Fruit fly (Drosophila melanogaster) whole organism, embryonic: ENCODE measurements around the gene Utx.

ENCODE experiments used
- Ada2b ChIP-seq: fragments of 200-800 bp; sonication (Bioruptor generic); IDR thresholded peaks from 2 replicates; pipeline ENCODE4 v1.3.6; 2022; ENCODE audit warnings: missing biosample characterization, missing genetic modification characterization
- Bteb2 ChIP-seq: fragments of 200-800 bp; sonication (Bioruptor generic); optimal IDR thresholded peaks from 2 replicates; lab custom pipeline; 2016; ENCODE audit warnings: missing biosample characterization, missing genetic modification characterization
- CG10274 ChIP-seq: fragments of 200-800 bp; sonication (Bioruptor generic); optimal IDR thresholded peaks from 3 replicates; lab custom pipeline; 2017; ENCODE audit warnings: missing biosample characterization, mild to moderate bottlenecking, missing genetic modification characterization
- CG10321 ChIP-seq: fragments of 200-800 bp; sonication (Bioruptor generic); IDR thresholded peaks from 2 replicates; pipeline ENCODE4 v1.3.6; 2022; ENCODE audit warnings: missing biosample characterization, missing genetic modification characterization
- CG11247 ChIP-seq: fragments of 200-800 bp; sonication (Bioruptor generic); IDR thresholded peaks from 2 replicates; pipeline ENCODE4 v1.3.6; 2022; ENCODE audit warnings: missing biosample characterization, missing genetic modification characterization
- CG12942 ChIP-seq: fragments of 200-800 bp; sonication (Bioruptor generic); optimal IDR thresholded peaks from 3 replicates; lab custom pipeline; 2016; ENCODE audit warnings: missing biosample characterization, missing genetic modification characterization
- CG13624 ChIP-seq: fragments of 200-800 bp; sonication (Bioruptor generic); optimal IDR thresholded peaks from 2 replicates; lab custom pipeline; 2016; ENCODE audit warnings: missing biosample characterization, missing genetic modification characterization
- CG14667 ChIP-seq: fragments of 200-800 bp; sonication (Bioruptor generic); IDR thresholded peaks from 2 replicates; pipeline ENCODE4 v1.3.6; 2022; ENCODE audit warnings: missing biosample characterization, missing genetic modification characterization
- CG15011 ChIP-seq: fragments of 200-800 bp; sonication (Bioruptor generic); optimal IDR thresholded peaks from 3 replicates; lab custom pipeline; 2018; ENCODE audit warnings: missing biosample characterization, mild to moderate bottlenecking, missing genetic modification characterization
- CG15601 ChIP-seq: fragments of 200-800 bp; sonication (Bioruptor generic); optimal IDR thresholded peaks from 3 replicates; lab custom pipeline; 2019; ENCODE audit warnings: missing biosample characterization, mild to moderate bottlenecking, missing genetic modification characterization, moderate library complexity
- CG15696 ChIP-seq: fragments of 200-800 bp; sonication (Bioruptor generic); optimal IDR thresholded peaks from 2 replicates; lab custom pipeline; 2019; ENCODE audit warnings: missing biosample characterization, mild to moderate bottlenecking, missing genetic modification characterization, moderate library complexity
- CG16813 ChIP-seq: fragments of 200-800 bp; sonication (Bioruptor generic); IDR thresholded peaks from 3 replicates; pipeline ENCODE4 v1.3.6; 2022; ENCODE audit warnings: missing biosample characterization, missing genetic modification characterization; ENCODE audit not compliant: partially characterized antibody
- CG16815 ChIP-seq: fragments of 200-800 bp; sonication (Bioruptor generic); optimal IDR thresholded peaks from 3 replicates; lab custom pipeline; 2017; ENCODE audit warnings: missing biosample characterization, mild to moderate bottlenecking, missing genetic modification characterization
- CG1832 ChIP-seq: fragments of 200-800 bp; sonication (Bioruptor generic); optimal IDR thresholded peaks from 2 replicates; lab custom pipeline; 2017; ENCODE audit warnings: missing biosample characterization, mild to moderate bottlenecking, missing genetic modification characterization, inconsistent platforms
- CG18476 ChIP-seq: fragments of 200-800 bp; sonication (Bioruptor generic); optimal IDR thresholded peaks from 2 replicates; lab custom pipeline; 2016; ENCODE audit warnings: missing biosample characterization, mild to moderate bottlenecking, missing genetic modification characterization
- CG2116 ChIP-seq: fragments of 200-800 bp; sonication (Bioruptor generic); optimal IDR thresholded peaks from 3 replicates; lab custom pipeline; 2018; ENCODE audit warnings: missing biosample characterization, mild to moderate bottlenecking, missing genetic modification characterization
- CG2199 ChIP-seq: fragments of 200-800 bp; sonication (Bioruptor generic); IDR thresholded peaks from 3 replicates; pipeline ENCODE4 v1.3.6; 2022; ENCODE audit warnings: missing biosample characterization, missing genetic modification characterization
- CG2202 ChIP-seq: fragments of 200-800 bp; sonication (Bioruptor generic); optimal IDR thresholded peaks from 2 replicates; lab custom pipeline; 2018; ENCODE audit warnings: missing biosample characterization, mild to moderate bottlenecking, missing genetic modification characterization
- CG30403 ChIP-seq: fragments of 200-800 bp; sonication (Bioruptor generic); optimal IDR thresholded peaks from 3 replicates; lab custom pipeline; 2016; ENCODE audit warnings: missing biosample characterization, missing genetic modification characterization
- CG31441 ChIP-seq: fragments of 200-800 bp; sonication (Bioruptor generic); IDR thresholded peaks from 2 replicates; pipeline ENCODE4 v1.3.6; 2022; ENCODE audit warnings: missing biosample characterization, missing genetic modification characterization
- CG33213 ChIP-seq: fragments of 200-800 bp; sonication (Bioruptor generic); optimal IDR thresholded peaks from 3 replicates; lab custom pipeline; 2016; ENCODE audit warnings: missing biosample characterization, missing genetic modification characterization
- CG3407 ChIP-seq: fragments of 200-800 bp; sonication (Bioruptor generic); optimal IDR thresholded peaks from 2 replicates; lab custom pipeline; 2018; ENCODE audit warnings: missing biosample characterization, mild to moderate bottlenecking, missing genetic modification characterization
- CG5180 ChIP-seq: fragments of 200-800 bp; sonication (Bioruptor generic); optimal IDR thresholded peaks from 3 replicates; lab custom pipeline; 2017; ENCODE audit warnings: missing biosample characterization, missing genetic modification characterization, mild to moderate bottlenecking, moderate library complexity, missing genetic modification reagents
- CG6689 ChIP-seq: fragments of 200-800 bp; sonication (Bioruptor generic); IDR thresholded peaks from 2 replicates; pipeline ENCODE4 v1.3.6; 2022; ENCODE audit warnings: missing biosample characterization, missing genetic modification characterization
- CG6791 ChIP-seq: fragments of 200-800 bp; sonication (Bioruptor generic); IDR thresholded peaks from 3 replicates; pipeline ENCODE4 v1.3.6; 2022; ENCODE audit warnings: missing biosample characterization, missing genetic modification characterization; ENCODE audit not compliant: partially characterized antibody
- Dfd ChIP-seq, 2 experiments: fragments of >200 bp; optimal IDR thresholded peaks; 2 replicates each; lab custom pipeline; 2017; ENCODE audit warnings: missing biosample characterization in 2 of 2, missing genetic modification characterization in 2 of 2
- GATAe ChIP-seq: fragments of 200-800 bp; sonication (Bioruptor generic); conservative IDR thresholded peaks from 2 replicates; pipeline ENCODE4 v1.3.6; 2022; ENCODE audit warnings: missing biosample characterization, missing genetic modification characterization
- HLH54F ChIP-seq: fragments of 200-800 bp; sonication (Bioruptor generic); optimal IDR thresholded peaks from 3 replicates; lab custom pipeline; 2016; ENCODE audit warnings: missing biosample characterization, missing genetic modification characterization
- Hand ChIP-seq: fragments of 200-800 bp; sonication (Bioruptor generic); optimal IDR thresholded peaks from 2 replicates; lab custom pipeline; 2017; ENCODE audit warnings: mild to moderate bottlenecking, missing biosample characterization, missing genetic modification reagents, missing genetic modification characterization
- Lim3 ChIP-seq: fragments of 200-800 bp; sonication (Bioruptor generic); IDR thresholded peaks from 2 replicates; pipeline ENCODE4 v1.3.6; 2022; ENCODE audit warnings: missing biosample characterization, missing genetic modification characterization
- Lpt ChIP-seq: fragments of >200 bp; optimal IDR thresholded peaks from 2 replicates; lab custom pipeline; 2018; ENCODE audit warnings: missing biosample characterization, missing genetic modification characterization
- Nf-YB ChIP-seq: fragments of 200-800 bp; sonication (Bioruptor generic); optimal IDR thresholded peaks from 3 replicates; lab custom pipeline; 2019; ENCODE audit warnings: missing biosample characterization, mild to moderate bottlenecking, missing genetic modification characterization, moderate library complexity
- Ptx1 ChIP-seq: fragments of 200-800 bp; sonication (Bioruptor generic); IDR thresholded peaks from 2 replicates; pipeline ENCODE4 v1.3.6; 2022; ENCODE audit warnings: missing biosample characterization, missing genetic modification characterization
- Spps ChIP-seq: fragments of 200-800 bp; sonication (Bioruptor generic); optimal IDR thresholded peaks from 2 replicates; lab custom pipeline; 2018; ENCODE audit warnings: missing biosample characterization, mild to moderate bottlenecking, missing genetic modification characterization
- Sry-β ChIP-seq: fragments of 200-800 bp; sonication (Bioruptor generic); optimal IDR thresholded peaks from 2 replicates; lab custom pipeline; 2018; ENCODE audit warnings: missing biosample characterization, mild to moderate bottlenecking, missing genetic modification characterization, moderate library complexity
- Ssrp ChIP-seq: fragments of 200-800 bp; sonication (Bioruptor generic); optimal IDR thresholded peaks from 2 replicates; lab custom pipeline; 2018; ENCODE audit warnings: missing biosample characterization, mild to moderate bottlenecking, missing genetic modification characterization, moderate library complexity
- corto ChIP-seq: fragments of 200-800 bp; sonication (Bioruptor generic); optimal IDR thresholded peaks from 2 replicates; lab custom pipeline; 2016; ENCODE audit warnings: missing biosample characterization, mild to moderate bottlenecking, missing genetic modification characterization, moderate library complexity
- da ChIP-seq: fragments of 200-800 bp; sonication (Bioruptor generic); optimal IDR thresholded peaks from 2 replicates; lab custom pipeline; 2016; ENCODE audit warnings: missing biosample characterization, missing genetic modification characterization
- dati ChIP-seq: fragments of 200-800 bp; sonication (Bioruptor generic); IDR thresholded peaks from 2 replicates; pipeline ENCODE4 v1.3.6; 2022; ENCODE audit warnings: missing biosample characterization, missing genetic modification characterization
- disco-r ChIP-seq: fragments of 200-800 bp; sonication (Bioruptor generic); optimal IDR thresholded peaks from 2 replicates; lab custom pipeline; 2016; ENCODE audit warnings: missing biosample characterization, missing genetic modification characterization
- en ChIP-seq: fragments of 200-800 bp; sonication (Bioruptor generic); optimal IDR thresholded peaks from 2 replicates; lab custom pipeline; 2016; ENCODE audit warnings: missing biosample characterization, missing genetic modification characterization
- ham ChIP-seq: fragments of 200-800 bp; sonication (Bioruptor generic); IDR thresholded peaks from 2 replicates; pipeline ENCODE4 v1.3.6; 2022; ENCODE audit warnings: missing biosample characterization, missing genetic modification characterization
- hkb ChIP-seq, 2 experiments: fragments of 200-800 bp in 1 of 2; fragments of >200 bp in 1 of 2; sonication (Bioruptor generic) in 1 of 2; IDR thresholded peaks in 1 of 2; optimal IDR thresholded peaks in 1 of 2; 2 replicates each; pipeline versions ENCODE4 v1.3.6 to Lab custom; 2017 to 2022; ENCODE audit warnings: missing biosample characterization in 1 of 2, missing genetic modification characterization in 1 of 2
- jigr1 ChIP-seq: fragments of 200-800 bp; sonication (Bioruptor generic); IDR thresholded peaks from 3 replicates; pipeline ENCODE4 v1.3.6; 2022; ENCODE audit warnings: missing biosample characterization, missing genetic modification characterization
- jing ChIP-seq: fragments of 200-800 bp; sonication (Bioruptor generic); optimal IDR thresholded peaks from 2 replicates; lab custom pipeline; 2018; ENCODE audit warnings: missing biosample characterization, mild to moderate bottlenecking, missing genetic modification characterization
- lbe ChIP-seq: fragments of 200-800 bp; sonication (Bioruptor generic); optimal IDR thresholded peaks from 2 replicates; lab custom pipeline; 2016; ENCODE audit warnings: missing biosample characterization, mild to moderate bottlenecking, missing genetic modification characterization
- lilli ChIP-seq: fragments of 200-800 bp; sonication (Bioruptor generic); optimal IDR thresholded peaks from 3 replicates; lab custom pipeline; 2016; ENCODE audit warnings: missing biosample characterization, missing genetic modification characterization
- pho ChIP-seq: fragments of 200-800 bp; sonication (Bioruptor generic); optimal IDR thresholded peaks from 2 replicates; lab custom pipeline; 2016; ENCODE audit warnings: missing biosample characterization, missing genetic modification characterization
- scrt ChIP-seq: fragments of 200-800 bp; sonication (Bioruptor generic); optimal IDR thresholded peaks from 2 replicates; lab custom pipeline; 2018; ENCODE audit warnings: missing biosample characterization, mild to moderate bottlenecking, missing genetic modification characterization, moderate library complexity
- tgo ChIP-seq: fragments of 200-800 bp; sonication (Bioruptor generic); IDR thresholded peaks from 3 replicates; pipeline ENCODE4 v1.3.6; 2022; ENCODE audit warnings: missing biosample characterization, missing genetic modification characterization
- zen2 ChIP-seq: fragments of 200-800 bp; sonication (Bioruptor generic); IDR thresholded peaks from 3 replicates; pipeline ENCODE4 v1.3.6; 2022; ENCODE audit warnings: missing biosample characterization, missing genetic modification characterization; ENCODE audit not compliant: partially characterized antibody

Gene Utx

dm6 chr2L:10321036-10321583 is 42.5 kb upstream of the Utx start (continued):
- TF ChIP-seq CG6791 (GFP tag; lab: Robert Waterston, UW) (no peak), corto (no peak), CG3407 (GFP tag; lab: Kevin White, UChicago) (no peak), CG6689 (GFP tag; lab: Robert Waterston, UW) (no peak), Bteb2 (GFP tag; lab: Kevin White, UChicago) (no peak), CG10274 (GFP tag; lab: Kevin White, UChicago) (no peak), lbe (GFP tag; lab: Kevin White, UChicago) (no peak), CG16813 (GFP tag; lab: Robert Waterston, UW) (no peak), HLH54F (GFP tag; lab: Kevin White, UChicago) (no peak), jing (GFP tag; lab: Kevin White, UChicago) (no peak), CG18476 (GFP tag; lab: Kevin White, UChicago) (no peak), Dfd (GFP tag; optimal IDR thresholded peaks at IDR 0.05; lab: Kevin White, UChicago) (no peak), CG2202 (tag; lab: Kevin White, UChicago) (no peak), GATAe (no peak), ham (GFP tag; lab: Robert Waterston, UW) (no peak), en (peak; percentile 15), tgo (GFP tag; lab: Robert Waterston, UW) (no peak), Ada2b (no peak), scrt (GFP tag; lab: Kevin White, UChicago) (no peak), CG15696 (tag; lab: Kevin White, UChicago) (peak; percentile 25), Nf-YB (no peak), CG31441 (no peak), Hand (no peak), CG2199 (GFP tag; lab: Robert Waterston, UW) (no peak), CG2116 (no peak), disco-r (GFP tag; lab: Kevin White, UChicago) (peak; percentile 31), CG15601 (tag; lab: Kevin White, UChicago) (no peak), CG15011 (no peak), Sry-β (no peak), Lim3 (GFP tag; lab: Robert Waterston, UW) (no peak), Spps (tag; lab: Kevin White, UChicago) (no peak), Lpt (GFP tag; lab: Kevin White, UChicago) (no peak), CG33213 (GFP tag; lab: Kevin White, UChicago) (no peak), CG13624 (GFP tag; lab: Kevin White, UChicago) (peak; percentile 21), CG10321 (GFP tag; lab: Robert Waterston, UW) (no peak), zen2 (GFP tag; lab: Robert Waterston, UW) (no peak; the same call in 2 of the 3 replicates), CG5180 (no peak), CG1832 (GFP tag; lab: Kevin White, UChicago) (no peak), da (GFP tag; lab: Kevin White, UChicago) (no peak), hkb (optimal IDR thresholded peaks at IDR 0.05; lab: Kevin White, UChicago) (no peak), hkb (GFP tag; IDR thresholded peaks at IDR 0.05; lab: Robert Waterston, UW) (no peak), CG11247 (no peak), CG14667 (no peak), CG16815 (GFP tag; lab: Kevin White, UChicago) (no peak), Ptx1 (GFP tag; lab: Robert Waterston, UW) (no peak), jigr1 (GFP tag; lab: Robert Waterston, UW) (no peak), CG30403 (GFP tag; lab: Kevin White, UChicago) (no peak), dati (GFP tag; lab: Robert Waterston, UW) (no peak), Ssrp (no peak), lilli (GFP tag; lab: Kevin White, UChicago) (peak; percentile 42), CG12942 (GFP tag; lab: Kevin White, UChicago) (no peak), pho (GFP tag; lab: Kevin White, UChicago) (no peak)
